Fruit fly (Drosophila melanogaster) whole organism, embryonic: ENCODE data around the gene Snx27.

ENCODE experiments used
- CG10321 ChIP-seq: fragments of 200-800 bp; sonication (Bioruptor generic); IDR thresholded peaks from 2 replicates; pipeline ENCODE4 v1.3.6; 2022; ENCODE audit warnings: missing biosample characterization, missing genetic modification characterization
- CG12744 ChIP-seq: fragments of 200-800 bp; sonication (Bioruptor generic); optimal IDR thresholded peaks from 2 replicates; lab custom pipeline; 2016; ENCODE audit warnings: missing biosample characterization, missing genetic modification characterization
- CG13624 ChIP-seq: fragments of 200-800 bp; sonication (Bioruptor generic); optimal IDR thresholded peaks from 2 replicates; lab custom pipeline; 2016; ENCODE audit warnings: missing biosample characterization, missing genetic modification characterization
- CG15479 ChIP-seq: fragments of 200-800 bp; sonication (Bioruptor generic); optimal IDR thresholded peaks from 3 replicates; lab custom pipeline; 2019; ENCODE audit warnings: missing biosample characterization, mild to moderate bottlenecking, missing genetic modification characterization, moderate library complexity
- CG17359 ChIP-seq: fragments of 200-800 bp; sonication (Bioruptor generic); optimal IDR thresholded peaks from 3 replicates; lab custom pipeline; 2018; ENCODE audit warnings: missing biosample characterization, mild to moderate bottlenecking, missing genetic modification characterization, moderate library complexity
- CG8478 ChIP-seq: fragments of >200 bp; optimal IDR thresholded peaks from 2 replicates; lab custom pipeline; 2018
- Dll ChIP-seq: fragments of 200-800 bp; sonication (Bioruptor generic); IDR thresholded peaks from 4 replicates; pipeline ENCODE4 v1.3.6; 2022; ENCODE audit warnings: missing biosample characterization, missing genetic modification characterization; ENCODE audit not compliant: partially characterized antibody
- NFAT ChIP-seq: fragments of 200-800 bp; sonication (Bioruptor generic); IDR thresholded peaks from 2 replicates; pipeline ENCODE4 v1.3.6; 2022; ENCODE audit warnings: missing biosample characterization, missing genetic modification characterization
- ap ChIP-seq: fragments of 200-800 bp; sonication (Bioruptor generic); IDR thresholded peaks from 2 replicates; pipeline ENCODE4 v1.3.6; 2022; ENCODE audit warnings: missing biosample characterization, missing genetic modification characterization
- esg ChIP-seq: fragments of 200-800 bp; sonication (Bioruptor generic); conservative IDR thresholded peaks from 2 replicates; pipeline ENCODE4 v1.3.6; 2022; ENCODE audit warnings: missing biosample characterization, missing genetic modification characterization
- sisA ChIP-seq: fragments of 200-800 bp; sonication (Bioruptor generic); IDR thresholded peaks from 2 replicates; pipeline ENCODE4 v1.3.6; 2022; ENCODE audit warnings: missing biosample characterization, missing genetic modification characterization
- tin ChIP-seq: fragments of 200-800 bp; sonication (Bioruptor generic); optimal IDR thresholded peaks from 3 replicates; lab custom pipeline; 2016; ENCODE audit warnings: missing biosample characterization, missing genetic modification characterization
- trh ChIP-seq: fragments of 200-800 bp; sonication (Bioruptor generic); optimal IDR thresholded peaks from 2 replicates; lab custom pipeline; 2016; ENCODE audit warnings: missing biosample characterization, missing genetic modification characterization

DNA sequence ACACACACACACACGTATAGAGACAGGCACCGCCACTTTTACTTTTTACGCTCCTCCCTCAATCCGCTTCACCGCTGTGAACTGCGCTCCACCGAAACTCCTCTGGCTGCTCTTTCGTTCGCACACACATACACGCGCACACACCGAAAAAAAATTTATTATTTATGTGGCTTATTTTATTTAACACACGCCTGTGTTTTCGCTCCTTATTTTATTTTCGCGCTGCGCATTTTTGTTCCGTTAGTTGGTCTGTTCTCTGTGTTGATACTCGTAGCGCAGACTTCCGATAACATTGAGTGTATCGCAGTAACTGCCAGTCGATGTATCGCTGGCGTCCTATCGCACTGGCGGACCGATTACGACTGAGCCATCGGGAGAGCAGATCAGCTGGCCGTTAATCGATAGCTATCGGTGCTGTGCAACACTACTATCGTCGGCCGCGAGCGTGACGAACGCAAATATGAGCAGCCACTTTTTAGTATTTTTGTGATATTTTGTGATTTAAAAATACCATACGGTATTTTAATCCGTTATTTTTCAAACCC is at the start of gene Snx27:
- TF ChIP-seq CG15479 (GFP tag; lab: Kevin White, UChicago) = peak; percentile 5
- no peak for TF ChIP-seq tin
- no peak for TF ChIP-seq ap (GFP tag; lab: Robert Waterston, UW)
- TF ChIP-seq CG10321 (GFP tag; lab: Robert Waterston, UW) = no peak
- 0 out of 2 replicates have a peak, but pooled peaks have one; percentile 21 for TF ChIP-seq sisA (GFP tag; lab: Robert Waterston, UW)
- peak; percentile 9 for TF ChIP-seq CG12744 (GFP tag; lab: Kevin White, UChicago)
- TF ChIP-seq CG8478 (lab: Kevin White, UChicago) = no peak
- no peak for TF ChIP-seq esg (GFP tag; lab: Robert Waterston, UW)
- peak; percentile 99 for TF ChIP-seq Dll
- TF ChIP-seq trh (GFP tag; lab: Kevin White, UChicago) = no peak
- TF ChIP-seq NFAT = peak; percentile 52; the same call in 1 of the 2 replicates
- TF ChIP-seq CG13624 (GFP tag; lab: Kevin White, UChicago) = peak; percentile 75
- peak; percentile 35 for TF ChIP-seq CG17359 (tag; lab: Kevin White, UChicago)
